Worm (Caenorhabditis elegans) whole organism, L4 larva: ENCODE results near the gene K02D10.2.

Experiments
- aha-1 ChIP-seq: fragments of 150-350 bp; peaks from one replicate; lab custom pipeline; 2014; ENCODE audit warnings: missing biosample characterization, missing genetic modification characterization
- ama-1 ChIP-seq: fragments of 150-350 bp; optimal IDR thresholded peaks from 2 replicates; lab custom pipeline; 2014; ENCODE audit warnings: inconsistent platforms, mixed read lengths
- ceh-32 ChIP-seq: sonication (generic microtip); optimal IDR thresholded peaks from 2 replicates; lab custom pipeline; 2016; ENCODE audit warnings: mild to moderate bottlenecking, missing genetic modification characterization, missing compliant biosample characterization; ENCODE audit not compliant: poor library complexity
- ces-1 ChIP-seq: fragments of 150-350 bp; sonication (generic microtip); optimal IDR thresholded peaks from 4 replicates; lab custom pipeline; 2014; ENCODE audit warnings: missing biosample characterization, missing genetic modification reagents, missing genetic modification characterization
- ctbp-1 ChIP-seq: fragments of 200-800 bp; sonication (Bioruptor generic); IDR thresholded peaks from 2 replicates; pipeline ENCODE4 v1.3.6; 2022; ENCODE audit warnings: missing genetic modification reagents, missing genetic modification characterization, missing compliant biosample characterization
- hlh-30 ChIP-seq: sonication (generic microtip); optimal IDR thresholded peaks from 2 replicates; lab custom pipeline; 2017; ENCODE audit warnings: antibody characterized with exemption, mild to moderate bottlenecking, missing genetic modification characterization, missing compliant biosample characterization; ENCODE audit not compliant: insufficient read depth
- lin-39 ChIP-seq: fragments of 150-350 bp; optimal IDR thresholded peaks from 2 replicates; lab custom pipeline; 2014; ENCODE audit warnings: missing biosample characterization, missing genetic modification reagents, missing genetic modification characterization
- madf-5 ChIP-seq, 2 experiments: fragments of 200-800 bp; sonication (Bioruptor generic); IDR thresholded peaks; 2 replicates each; pipeline ENCODE4 v1.3.6; 2022; ENCODE audit warnings: missing compliant biosample characterization in 2 of 2, missing genetic modification characterization in 2 of 2
- nhr-102 ChIP-seq: sonication (generic microtip); optimal IDR thresholded peaks from 2 replicates; lab custom pipeline; 2016; ENCODE audit warnings: mild to moderate bottlenecking, missing genetic modification characterization, moderate library complexity, missing compliant biosample characterization
- skn-1 ChIP-seq: fragments of 150-350 bp; optimal IDR thresholded peaks from 2 replicates; lab custom pipeline; 2014; ENCODE audit warnings: missing biosample characterization, missing genetic modification characterization
- tag-97 ChIP-seq: fragments of 200-800 bp; sonication (Bioruptor generic); IDR thresholded peaks from 2 replicates; pipeline ENCODE4 v1.3.6; 2022; ENCODE audit warnings: missing genetic modification characterization, missing compliant biosample characterization
- unc-130 ChIP-seq: sonication (generic microtip); optimal IDR thresholded peaks from 2 replicates; lab custom pipeline; 2016; ENCODE audit warnings: missing genetic modification reagents, missing genetic modification characterization, missing compliant biosample characterization
- unc-39 ChIP-seq: sonication (generic microtip); optimal IDR thresholded peaks from 2 replicates; lab custom pipeline; 2017; ENCODE audit warnings: missing biosample characterization, missing genetic modification characterization

ce11 chrIII:8743796-8744404, 27.2 kb downstream of the K02D10.2 start, which contains the start of gene ZK370.6:
- TF ChIP-seq lin-39 (tag; lab: Kevin White, UChicago) (no peak), madf-5 (GFP tag; IDR thresholded peaks at IDR 0.05; lab: Robert Waterston, UW) (no peak), ces-1 (no peak), hlh-30 (tag; lab: Kevin White, UChicago) (no peak), ama-1 (lab: Kevin White, UChicago) (no peak), unc-39 (tag; lab: Kevin White, UChicago) (no peak), skn-1 (tag; lab: Kevin White, UChicago) (no peak), tag-97 (GFP tag; lab: Robert Waterston, UW) (no peak), nhr-102 (tag; lab: Kevin White, UChicago) (no peak), ceh-32 (tag; lab: Kevin White, UChicago) (no peak), unc-130 (GFP tag; lab: Kevin White, UChicago) (no peak), ctbp-1 (no peak), aha-1 (tag; lab: Kevin White, UChicago) (no peak)
